Worm (Caenorhabditis elegans) whole organism, young adult: Measurements from ENCODE around the gene dyf-13.

Experiments used
- C06A6.2 ChIP-seq: fragments of 200-800 bp; sonication (Bioruptor generic); conservative IDR thresholded peaks from 2 replicates; pipeline ENCODE4 v1.3.6; 2022; ENCODE audit warnings: missing genetic modification characterization, missing compliant biosample characterization
- F39B2.1 ChIP-seq: fragments of 200-800 bp; sonication (Bioruptor generic); IDR thresholded peaks from 2 replicates; pipeline ENCODE4 v1.3.6; 2022; ENCODE audit warnings: missing genetic modification reagents, missing genetic modification characterization, missing compliant biosample characterization
- K11D2.4 ChIP-seq: fragments of 200-800 bp; sonication (Bioruptor generic); IDR thresholded peaks from 2 replicates; pipeline ENCODE4 v1.3.6; 2022; ENCODE audit warnings: missing genetic modification reagents, missing genetic modification characterization, missing compliant biosample characterization
- ama-1 ChIP-seq, 3 experiments: fragments of 150-350 bp in 1 of 3; sonication (generic microtip) in 2 of 3; optimal IDR thresholded peaks; 2 replicates each; lab custom pipeline; 2014 to 2018; ENCODE audit warnings: missing biosample characterization in 2 of 3, missing genetic modification characterization in 2 of 3, missing genetic modification reagents in 2 of 3
- attf-3 ChIP-seq: fragments of 200-800 bp; sonication (Bioruptor generic); conservative IDR thresholded peaks from 2 replicates; pipeline ENCODE4 v1.3.6; 2022; ENCODE audit warnings: missing genetic modification reagents, missing genetic modification characterization, missing compliant biosample characterization
- attf-5 ChIP-seq: fragments of 200-800 bp; sonication (Bioruptor generic); optimal IDR thresholded peaks from 2 replicates; lab custom pipeline; 2018; ENCODE audit warnings: mild to moderate bottlenecking, missing genetic modification characterization, missing compliant biosample characterization
- cebp-2 ChIP-seq: fragments of 200-800 bp; sonication (Bioruptor generic); IDR thresholded peaks from 2 replicates; pipeline ENCODE4 v1.3.6; 2022; ENCODE audit warnings: missing genetic modification characterization, missing compliant biosample characterization
- egl-18 ChIP-seq: fragments of 200-800 bp; sonication (Bioruptor generic); IDR thresholded peaks from 2 replicates; pipeline ENCODE4 v1.3.6; 2022; ENCODE audit warnings: missing genetic modification reagents, missing genetic modification characterization, missing compliant biosample characterization
- nfya-1 ChIP-seq: sonication (generic microtip); optimal IDR thresholded peaks from 2 replicates; lab custom pipeline; 2017; ENCODE audit warnings: antibody characterized with exemption, missing compliant biosample characterization, missing genetic modification characterization, borderline replicate concordance; ENCODE audit not compliant: insufficient read depth
- snpc-4 ChIP-seq, 5 experiments: fragments of 150-350 bp in 1 of 5; sonication (generic microtip) in 4 of 5; optimal IDR thresholded peaks; 2 replicates each; lab custom pipeline; 2014 to 2018; ENCODE audit warnings: missing genetic modification characterization in 5 of 5, missing biosample characterization in 3 of 5, antibody characterized with exemption in 2 of 5, mild to moderate bottlenecking in 2 of 5, missing compliant biosample characterization in 2 of 5, missing genotype in 2 of 5, moderate library complexity in 2 of 5, missing genetic modification reagents in 1 of 5
- tbp1 ChIP-seq: fragments of 200-800 bp; sonication (Bioruptor generic); optimal IDR thresholded peaks from 2 replicates; lab custom pipeline; 2018; ENCODE audit warnings: mild to moderate bottlenecking, missing genetic modification characterization, missing compliant biosample characterization
- unc-130 ChIP-seq: sonication (generic microtip); optimal IDR thresholded peaks from 2 replicates; lab custom pipeline; 2016; ENCODE audit warnings: missing genetic modification reagents, missing genetic modification characterization, missing compliant biosample characterization
- unc-62 ChIP-seq: fragments of 150-350 bp; optimal IDR thresholded peaks from 2 replicates; lab custom pipeline; 2014; ENCODE audit warnings: missing biosample characterization, missing genetic modification reagents, missing genetic modification characterization
- ztf-18 ChIP-seq: sonication (generic microtip); optimal IDR thresholded peaks from 2 replicates; lab custom pipeline; 2016; ENCODE audit warnings: missing genotype, mild to moderate bottlenecking, missing genetic modification characterization, missing compliant biosample characterization

ce11 chrII:7144307-7144706, 26.8 kb downstream of the dyf-13 start, which contains the start of gene npr-31:
- no peak for TF ChIP-seq ama-1 (optimal IDR thresholded peaks at IDR 0.05; lab: Kevin White, UChicago)
- TF ChIP-seq ama-1 (GFP tag; optimal IDR thresholded peaks at IDR 0.05; lab: Kevin White, UChicago) = no peak
- TF ChIP-seq tbp1 (GFP tag; lab: Kevin White, UChicago) = no peak
- TF ChIP-seq attf-5 = no peak
- no peak for TF ChIP-seq snpc-4 (GFP tag; optimal IDR thresholded peaks at IDR 0.05; lab: Kevin White, UChicago)
- TF ChIP-seq snpc-4 (tag; optimal IDR thresholded peaks at IDR 0.05; lab: Kevin White, UChicago) = no peak
- TF ChIP-seq egl-18 (GFP tag; lab: Robert Waterston, UW) = no peak
- no peak for TF ChIP-seq ztf-18 (tag; lab: Kevin White, UChicago)
- no peak for TF ChIP-seq F39B2.1 (GFP tag; lab: Robert Waterston, UW)
- no peak for TF ChIP-seq unc-130 (GFP tag; lab: Kevin White, UChicago)
- no peak for TF ChIP-seq K11D2.4
- TF ChIP-seq nfya-1 = no peak
- no peak for TF ChIP-seq cebp-2 (GFP tag; lab: Robert Waterston, UW)
- TF ChIP-seq attf-3 (GFP tag; lab: Robert Waterston, UW) = no peak
- no peak for TF ChIP-seq unc-62 (GFP tag; lab: Kevin White, UChicago)
- TF ChIP-seq C06A6.2 (GFP tag; lab: Robert Waterston, UW) = no peak
